Worm (Caenorhabditis elegans): ENCODE data around the gene fbxb-102.
A peak's percentile ranks its signal among the peaks of the same experiment; 100 is the strongest.

DNA sequence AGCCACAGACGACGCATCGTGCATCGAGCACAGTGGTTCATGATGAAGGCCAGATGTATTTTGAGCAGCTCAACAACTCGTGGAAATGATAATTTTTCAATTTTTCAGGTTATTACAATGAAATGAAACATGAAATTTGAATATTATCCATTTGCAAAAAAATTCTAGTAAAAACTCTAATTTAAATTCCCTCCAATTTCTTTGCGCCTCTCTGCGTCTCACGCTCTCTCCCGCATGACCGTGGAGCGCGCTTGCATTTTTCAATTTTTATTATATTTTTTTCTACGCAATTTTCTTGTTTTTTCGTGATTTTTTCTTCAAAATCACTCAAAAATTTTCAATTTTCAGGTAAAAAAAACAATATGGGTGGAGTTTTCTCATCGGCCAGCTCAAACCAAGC, 23.3 kb upstream of the fbxb-102 start, which contains the start of gene tag-281:
- peak; percentile 54 for TF ChIP-seq nhr-237 (tag; optimal IDR thresholded peaks at IDR 0.05)
- no peak for TF ChIP-seq flh-1 (GFP tag; optimal IDR thresholded peaks at IDR 0.05)

All from whole organism, mixed stage, embryonic.